Fruit fly (Drosophila melanogaster) whole organism, embryonic: Measurements from ENCODE around the gene Npc2g.

Experiments used
- BtbVII ChIP-seq: fragments of 200-800 bp; sonication (Bioruptor generic); optimal IDR thresholded peaks from 3 replicates; lab custom pipeline; 2017; ENCODE audit warnings: missing biosample characterization, mild to moderate bottlenecking, missing genetic modification characterization
- CG11456 ChIP-seq: fragments of 200-800 bp; sonication (Bioruptor generic); IDR thresholded peaks from 3 replicates; pipeline ENCODE4 v1.3.6; 2022; ENCODE audit warnings: missing biosample characterization, missing genetic modification characterization
- CG12769 ChIP-seq: fragments of 200-800 bp; sonication (Bioruptor generic); optimal IDR thresholded peaks from 2 replicates; lab custom pipeline; 2019; ENCODE audit warnings: missing biosample characterization, mild to moderate bottlenecking, missing genetic modification characterization, moderate library complexity
- CG13775 ChIP-seq: fragments of 200-800 bp; sonication (Bioruptor generic); optimal IDR thresholded peaks from 3 replicates; lab custom pipeline; 2017; ENCODE audit warnings: missing biosample characterization, mild to moderate bottlenecking, missing genetic modification characterization
- CG1602 ChIP-seq: fragments of 200-800 bp; sonication (Bioruptor generic); optimal IDR thresholded peaks from 3 replicates; lab custom pipeline; 2016; ENCODE audit warnings: missing biosample characterization, missing genetic modification characterization
- CG17385 ChIP-seq: fragments of 200-800 bp; sonication (Bioruptor generic); optimal IDR thresholded peaks from 3 replicates; lab custom pipeline; 2018; ENCODE audit warnings: missing biosample characterization, mild to moderate bottlenecking, missing genetic modification characterization
- CG1832 ChIP-seq: fragments of 200-800 bp; sonication (Bioruptor generic); optimal IDR thresholded peaks from 2 replicates; lab custom pipeline; 2017; ENCODE audit warnings: missing biosample characterization, mild to moderate bottlenecking, missing genetic modification characterization, inconsistent platforms
- CG2199 ChIP-seq: fragments of 200-800 bp; sonication (Bioruptor generic); IDR thresholded peaks from 3 replicates; pipeline ENCODE4 v1.3.6; 2022; ENCODE audit warnings: missing biosample characterization, missing genetic modification characterization
- CG30431 ChIP-seq: fragments of 200-800 bp; sonication (Bioruptor generic); optimal IDR thresholded peaks from 2 replicates; lab custom pipeline; 2017; ENCODE audit warnings: missing biosample characterization, missing genetic modification characterization
- CG31388 ChIP-seq: fragments of 200-800 bp; sonication (Bioruptor generic); optimal IDR thresholded peaks from 2 replicates; lab custom pipeline; 2016; ENCODE audit warnings: missing biosample characterization, missing genetic modification characterization
- CG34422 ChIP-seq: fragments of 200-800 bp; sonication (Bioruptor generic); IDR thresholded peaks from 3 replicates; pipeline ENCODE4 v1.3.6; 2022; ENCODE audit warnings: missing biosample characterization, missing genetic modification characterization
- CG42726 ChIP-seq: fragments of 200-800 bp; sonication (Bioruptor generic); IDR thresholded peaks from 2 replicates; pipeline ENCODE4 v1.3.6; 2022; ENCODE audit warnings: missing biosample characterization, missing genetic modification characterization; ENCODE audit not compliant: partially characterized antibody
- CG4328 ChIP-seq: fragments of 200-800 bp; sonication (Bioruptor generic); optimal IDR thresholded peaks from 3 replicates; lab custom pipeline; 2017; ENCODE audit warnings: missing biosample characterization, missing genetic modification reagents, missing genetic modification characterization
- CG8281 ChIP-seq: fragments of 200-800 bp; sonication (Bioruptor generic); optimal IDR thresholded peaks from 2 replicates; lab custom pipeline; 2018; ENCODE audit warnings: missing biosample characterization, mild to moderate bottlenecking, missing genetic modification characterization, moderate library complexity
- CG9727 ChIP-seq: fragments of 200-800 bp; sonication (Bioruptor generic); optimal IDR thresholded peaks from 3 replicates; lab custom pipeline; 2017; ENCODE audit warnings: missing biosample characterization, mild to moderate bottlenecking, missing genetic modification characterization
- CG9817 ChIP-seq: fragments of 200-800 bp; sonication (Bioruptor generic); optimal IDR thresholded peaks from 2 replicates; lab custom pipeline; 2018; ENCODE audit warnings: missing biosample characterization, mild to moderate bottlenecking, missing genetic modification characterization, moderate library complexity
- CTCF ChIP-seq: fragments of 200-800 bp; sonication (Bioruptor generic); optimal IDR thresholded peaks from 2 replicates; lab custom pipeline; 2017; ENCODE audit warnings: missing biosample characterization, mild to moderate bottlenecking, missing genetic modification characterization, moderate library complexity
- Deaf1 ChIP-seq: fragments of 200-800 bp; optimal IDR thresholded peaks from 3 replicates; lab custom pipeline; 2019; ENCODE audit warnings: missing biosample characterization, mild to moderate bottlenecking, missing genetic modification characterization, moderate library complexity
- Elba2 ChIP-seq: fragments of 200-800 bp; sonication (Bioruptor generic); optimal IDR thresholded peaks from 3 replicates; lab custom pipeline; 2016; ENCODE audit warnings: missing biosample characterization, missing genetic modification characterization
- Gug ChIP-seq: fragments of 200-800 bp; sonication (Bioruptor generic); IDR thresholded peaks from 4 replicates; pipeline ENCODE4 v1.3.6; 2022; ENCODE audit warnings: missing biosample characterization, missing genetic modification characterization
- HLH54F ChIP-seq: fragments of 200-800 bp; sonication (Bioruptor generic); optimal IDR thresholded peaks from 3 replicates; lab custom pipeline; 2016; ENCODE audit warnings: missing biosample characterization, missing genetic modification characterization
- Hmx ChIP-seq: fragments of 200-800 bp; sonication (Bioruptor generic); optimal IDR thresholded peaks from 2 replicates; lab custom pipeline; 2016; ENCODE audit warnings: missing biosample characterization, missing genetic modification characterization
- Hr3 ChIP-seq: fragments of 200-800 bp; sonication (Bioruptor generic); optimal IDR thresholded peaks from 3 replicates; lab custom pipeline; 2016; ENCODE audit warnings: missing biosample characterization, missing genetic modification characterization
- Mad ChIP-seq: fragments of 200-800 bp; sonication (Bioruptor generic); optimal IDR thresholded peaks from 2 replicates; lab custom pipeline; 2016; ENCODE audit warnings: missing biosample characterization, missing genetic modification characterization
- Med ChIP-seq: fragments of 200-800 bp; sonication (Bioruptor generic); peaks from one replicate; lab custom pipeline; 2016; ENCODE audit warnings: missing biosample characterization, missing genetic modification characterization, mild to moderate bottlenecking, inconsistent platforms, moderate library complexity
- Myb ChIP-seq: fragments of 200-800 bp; sonication (Bioruptor generic); optimal IDR thresholded peaks from 2 replicates; lab custom pipeline; 2016; ENCODE audit warnings: missing biosample characterization, missing genetic modification characterization
- Neu2 ChIP-seq: fragments of 200-800 bp; sonication (Bioruptor generic); optimal IDR thresholded peaks from 3 replicates; lab custom pipeline; 2016; ENCODE audit warnings: missing biosample characterization, missing genetic modification characterization, borderline replicate concordance
- Oli ChIP-seq: fragments of 200-800 bp; sonication (Bioruptor generic); optimal IDR thresholded peaks from 2 replicates; lab custom pipeline; 2018; ENCODE audit warnings: missing biosample characterization, mild to moderate bottlenecking, missing genetic modification characterization, moderate library complexity
- Optix ChIP-seq: fragments of 200-800 bp; sonication (Bioruptor generic); IDR thresholded peaks from 3 replicates; pipeline ENCODE4 v1.3.6; 2022; ENCODE audit warnings: missing biosample characterization, missing genetic modification characterization
- Pdp1 ChIP-seq, 2 experiments: fragments of 200-800 bp; sonication (Bioruptor generic); optimal IDR thresholded peaks; 3 replicates each; lab custom pipeline; 2016; ENCODE audit warnings: missing biosample characterization in 2 of 2, missing genetic modification characterization in 2 of 2, mild to moderate bottlenecking in 1 of 2, moderate library complexity in 1 of 2
- Poxn ChIP-seq: fragments of 200-800 bp; sonication (Bioruptor generic); IDR thresholded peaks from 2 replicates; pipeline ENCODE4 v1.3.6; 2022; ENCODE audit warnings: missing biosample characterization, missing genetic modification characterization
- Ptx1 ChIP-seq: fragments of 200-800 bp; sonication (Bioruptor generic); IDR thresholded peaks from 2 replicates; pipeline ENCODE4 v1.3.6; 2022; ENCODE audit warnings: missing biosample characterization, missing genetic modification characterization
- Rfx ChIP-seq: fragments of 200-800 bp; sonication (Bioruptor generic); IDR thresholded peaks from 2 replicates; pipeline ENCODE4 v1.3.6; 2022; ENCODE audit warnings: missing biosample characterization, missing genetic modification characterization
- Six4 ChIP-seq: fragments of 200-800 bp; sonication (Bioruptor generic); optimal IDR thresholded peaks from 2 replicates; lab custom pipeline; 2016; ENCODE audit warnings: missing biosample characterization, missing genetic modification characterization
- Sry-δ ChIP-seq: fragments of 200-800 bp; sonication (Bioruptor generic); optimal IDR thresholded peaks from 2 replicates; lab custom pipeline; 2016; ENCODE audit warnings: missing biosample characterization, missing genetic modification characterization
- dimm ChIP-seq: fragments of 200-800 bp; sonication (Bioruptor generic); IDR thresholded peaks from 2 replicates; pipeline ENCODE4 v1.3.6; 2022; ENCODE audit warnings: missing biosample characterization, missing genetic modification characterization
- exex ChIP-seq: fragments of 200-800 bp; sonication (Bioruptor generic); optimal IDR thresholded peaks from 4 replicates; lab custom pipeline; 2018; ENCODE audit warnings: missing biosample characterization, mild to moderate bottlenecking, missing genetic modification characterization, moderate library complexity
- gcm2 ChIP-seq: fragments of 200-800 bp; sonication (Bioruptor generic); optimal IDR thresholded peaks from 2 replicates; lab custom pipeline; 2016; ENCODE audit warnings: missing biosample characterization, missing genetic modification characterization
- grn ChIP-seq: fragments of 200-800 bp; sonication (Bioruptor generic); optimal IDR thresholded peaks from 3 replicates; lab custom pipeline; 2017; ENCODE audit warnings: missing biosample characterization, missing genetic modification characterization
- kni ChIP-seq: fragments of 200-800 bp; sonication (Bioruptor generic); optimal IDR thresholded peaks from 3 replicates; lab custom pipeline; 2017; ENCODE audit warnings: mild to moderate bottlenecking, missing biosample characterization, missing genetic modification reagents, missing genetic modification characterization
- lilli ChIP-seq: fragments of 200-800 bp; sonication (Bioruptor generic); optimal IDR thresholded peaks from 3 replicates; lab custom pipeline; 2016; ENCODE audit warnings: missing biosample characterization, missing genetic modification characterization
- lmd ChIP-seq: fragments of 200-800 bp; sonication (Bioruptor generic); IDR thresholded peaks from 2 replicates; pipeline ENCODE4 v1.3.6; 2022; ENCODE audit warnings: missing biosample characterization, missing genetic modification characterization
- mam ChIP-seq: fragments of 200-800 bp; sonication (Bioruptor generic); optimal IDR thresholded peaks from 3 replicates; lab custom pipeline; 2016; ENCODE audit warnings: missing biosample characterization, missing genetic modification characterization
- org-1 ChIP-seq: fragments of 200-800 bp; sonication (Bioruptor generic); optimal IDR thresholded peaks from 2 replicates; lab custom pipeline; 2017; ENCODE audit warnings: missing biosample characterization, missing genetic modification characterization
- otp ChIP-seq: fragments of 200-800 bp; sonication (Bioruptor generic); IDR thresholded peaks from 3 replicates; pipeline ENCODE4, ENCODE4 v1.3.6; 2022; ENCODE audit warnings: missing biosample characterization, missing genetic modification characterization
- peb ChIP-seq: fragments of 200-800 bp; sonication (Bioruptor generic); IDR thresholded peaks from 2 replicates; pipeline ENCODE4 v1.3.6; 2022; ENCODE audit warnings: missing biosample characterization, missing genetic modification characterization
- pum ChIP-seq: fragments of 200-800 bp; sonication (Bioruptor generic); optimal IDR thresholded peaks from 2 replicates; lab custom pipeline; 2016; ENCODE audit warnings: missing biosample characterization, missing genetic modification characterization
- rib ChIP-seq: fragments of 200-800 bp; sonication (Bioruptor generic); IDR thresholded peaks from 2 replicates; pipeline ENCODE4 v1.3.6; 2022; ENCODE audit warnings: missing biosample characterization, missing genetic modification characterization
- sisA ChIP-seq: fragments of 200-800 bp; sonication (Bioruptor generic); IDR thresholded peaks from 2 replicates; pipeline ENCODE4 v1.3.6; 2022; ENCODE audit warnings: missing biosample characterization, missing genetic modification characterization
- slbo ChIP-seq: fragments of 200-800 bp; sonication (Bioruptor generic); IDR thresholded peaks from 2 replicates; pipeline ENCODE4 v1.3.6; 2022; ENCODE audit warnings: missing biosample characterization, missing genetic modification characterization
- tin ChIP-seq: fragments of 200-800 bp; sonication (Bioruptor generic); optimal IDR thresholded peaks from 3 replicates; lab custom pipeline; 2016; ENCODE audit warnings: missing biosample characterization, missing genetic modification characterization
- usp ChIP-seq: fragments of >200 bp; optimal IDR thresholded peaks from 2 replicates; lab custom pipeline; 2017; ENCODE audit warnings: missing biosample characterization, missing genetic modification characterization
- zfh1 ChIP-seq: fragments of 200-800 bp; sonication (Bioruptor generic); IDR thresholded peaks from 3 replicates; pipeline ENCODE4 v1.3.6; 2022; ENCODE audit warnings: missing biosample characterization, missing genetic modification characterization

Gene Npc2g

dm6 chr3R:30761140-30761539 lies 16.1 kb upstream of the Npc2g start (continued):
- TF ChIP-seq Sry-δ (GFP tag; lab: Kevin White, UChicago) (no peak), CG11456 (GFP tag; lab: Robert Waterston, UW) (no peak), tin (GFP tag; lab: Kevin White, UChicago) (peak; percentile 58), dimm (GFP tag; lab: Robert Waterston, UW) (no peak), CG30431 (GFP tag; lab: Kevin White, UChicago) (peak; percentile 32), exex (no peak), Six4 (GFP tag; lab: Kevin White, UChicago) (peak; percentile 36), lilli (GFP tag; lab: Kevin White, UChicago) (peak; percentile 33), otp (peak; percentile 51; the same call in 1 of the 3 replicates), CG1602 (GFP tag; lab: Kevin White, UChicago) (peak; percentile 34), Elba2 (GFP tag; lab: Kevin White, UChicago) (no peak), Oli (tag; lab: Kevin White, UChicago) (peak; percentile 50), lmd (GFP tag; lab: Robert Waterston, UW) (peak; percentile 37; the same call in 1 of the 2 replicates), CG34422 (GFP tag; lab: Robert Waterston, UW) (0 out of 3 replicates have a peak, but pooled peaks have one; percentile 25), rib (GFP tag; lab: Robert Waterston, UW) (no peak), usp (GFP tag; lab: Kevin White, UChicago) (no peak), Neu2 (GFP tag; lab: Kevin White, UChicago) (peak; percentile 28), Med (GFP tag; lab: Kevin White, UChicago) (peak; percentile 84), Myb (peak; percentile 9), HLH54F (GFP tag; lab: Kevin White, UChicago) (no peak), slbo (peak; percentile 7; the same call in 1 of the 2 replicates), CG1832 (GFP tag; lab: Kevin White, UChicago) (no peak), BtbVII (GFP tag; lab: Kevin White, UChicago) (no peak), CG12769 (tag; lab: Kevin White, UChicago) (no peak), CG31388 (GFP tag; lab: Kevin White, UChicago) (no peak), sisA (peak; percentile 50; the same call in 1 of the 2 replicates), Mad (GFP tag; lab: Kevin White, UChicago) (no peak), Gug (peak; percentile 13; the same call in 1 of the 4 replicates), mam (GFP tag; lab: Kevin White, UChicago) (peak; percentile 34), pum (GFP tag; lab: Kevin White, UChicago) (peak; percentile 36), Poxn (no peak), CG4328 (GFP tag; lab: Kevin White, UChicago) (no peak), CG9817 (tag; lab: Kevin White, UChicago) (no peak), CG2199 (no peak), Hmx (GFP tag; lab: Kevin White, UChicago) (no peak), peb (peak; percentile 28; the same call in 1 of the 2 replicates), CTCF (peak; percentile 9), Rfx (GFP tag; lab: Robert Waterston, UW) (peak; percentile 11; the same call in 1 of the 2 replicates), grn (GFP tag; lab: Kevin White, UChicago) (no peak), Pdp1 (GFP tag; optimal IDR thresholded peaks at IDR 0.05; lab: Kevin White, UChicago) (peak; percentile 29 to 54), gcm2 (GFP tag; lab: Kevin White, UChicago) (no peak), Hr3 (peak; percentile 15), CG9727 (GFP tag; lab: Kevin White, UChicago) (peak; percentile 63), CG13775 (peak; percentile 16), Deaf1 (tag; lab: Kevin White, UChicago) (peak; percentile 29), CG8281 (tag; lab: Kevin White, UChicago) (no peak), CG17385 (GFP tag; lab: Kevin White, UChicago) (peak; percentile 47), org-1 (GFP tag; lab: Kevin White, UChicago) (peak; percentile 37), CG42726 (GFP tag; lab: Robert Waterston, UW) (no peak), zfh1 (GFP tag; lab: Robert Waterston, UW) (peak; percentile 62; the same call in 2 of the 3 replicates), Ptx1 (GFP tag; lab: Robert Waterston, UW) (no peak; the same call in 1 of the 2 replicates), Optix (peak; percentile 57; the same call in 1 of the 3 replicates), kni (GFP tag; lab: Kevin White, UChicago) (peak; percentile 76)
